Fruit fly (Drosophila melanogaster): ENCODE data around the gene IntS9.

- TF ChIP-seq Hr96 (GFP tag; optimal IDR thresholded peaks at IDR 0.05) (peak; percentile 86), ovo (GFP tag; optimal IDR thresholded peaks at IDR 0.05) (peak; percentile 71), cnc (optimal IDR thresholded peaks at IDR 0.05) (no peak), toe (GFP tag; optimal IDR thresholded peaks at IDR 0.05) (peak; percentile 85), CG7045 (GFP tag; optimal IDR thresholded peaks at IDR 0.05) (peak; percentile 45), CG14711 (tag; optimal IDR thresholded peaks at IDR 0.05) (peak; percentile 78), CG5204 (GFP tag; optimal IDR thresholded peaks at IDR 0.05) (peak; percentile 83), Mnt (GFP tag; optimal IDR thresholded peaks at IDR 0.05) (peak; percentile 81)
Observed at dm6 chr3L:16105528-16105927, at the start of gene IntS9, which contains the start of gene CG43295.

All from whole organism, adult.